Fruit fly (Drosophila melanogaster): Measurements from ENCODE around the gene Kap-alpha3.

Kap-alpha3 gene

dm6 chr3R:9559413-9560014, 18.0 kb downstream of the Kap-alpha3 start, which contains the start of the genes AP-1mu and MBD-like (continued):
- peak; percentile 73 for TF ChIP-seq Xbp1 (GFP tag; optimal IDR thresholded peaks at IDR 0.05)
- no peak for TF ChIP-seq HmgD (GFP tag; optimal IDR thresholded peaks at IDR 0.05)
- TF ChIP-seq CG13894 (tag; optimal IDR thresholded peaks at IDR 0.05) = peak; percentile 11
- no peak for TF ChIP-seq CG17612 (GFP tag; IDR thresholded peaks at IDR 0.05)
- no peak for TF ChIP-seq sim (GFP tag; IDR thresholded peaks at IDR 0.05)
- peak; percentile 73 for TF ChIP-seq CG1602 (GFP tag; optimal IDR thresholded peaks at IDR 0.05)
- TF ChIP-seq jigr1 (GFP tag; IDR thresholded peaks at IDR 0.05) = no peak
- TF ChIP-seq zen (tag; optimal IDR thresholded peaks at IDR 0.05) = peak; percentile 46
- peak; percentile 78 for TF ChIP-seq MESR4 (GFP tag; optimal IDR thresholded peaks at IDR 0.05)
- no peak for TF ChIP-seq fd64A (GFP tag; optimal IDR thresholded peaks at IDR 0.05)
- TF ChIP-seq Lpt (GFP tag; optimal IDR thresholded peaks at IDR 0.05) = no peak
- TF ChIP-seq cato (GFP tag; optimal IDR thresholded peaks at IDR 0.05; ENCODE audit: borderline replicate concordance) = peak; percentile 27
- 0 out of 3 replicates have a peak, but pooled peaks have one; percentile 41 for TF ChIP-seq ci (GFP tag; IDR thresholded peaks at IDR 0.05)
- TF ChIP-seq NK7.1 (GFP tag; optimal IDR thresholded peaks at IDR 0.05) = no peak
- peak; percentile 66 for TF ChIP-seq unpg (GFP tag; optimal IDR thresholded peaks at IDR 0.05)
- peak; percentile 1 for TF ChIP-seq Fer1 (GFP tag; optimal IDR thresholded peaks at IDR 0.05)
- peak; percentile 45 for TF ChIP-seq HHEX (GFP tag; optimal IDR thresholded peaks at IDR 0.05)
- peak; percentile 27 for TF ChIP-seq Hmx (GFP tag; optimal IDR thresholded peaks at IDR 0.05)
- TF ChIP-seq fd102C (GFP tag; optimal IDR thresholded peaks at IDR 0.05) = no peak
- TF ChIP-seq E2f1 (GFP tag; IDR thresholded peaks at IDR 0.05) = peak; percentile 51
- TF ChIP-seq fu2 (GFP tag; optimal IDR thresholded peaks at IDR 0.05) = peak; percentile 50
- no peak for TF ChIP-seq D19A (tag; optimal IDR thresholded peaks at IDR 0.05)
- peak; percentile 77 for TF ChIP-seq chn (GFP tag; optimal IDR thresholded peaks at IDR 0.05)
- TF ChIP-seq CG30431 (GFP tag; optimal IDR thresholded peaks at IDR 0.05) = peak; percentile 31
- peak; percentile 60 for TF ChIP-seq sob (GFP tag; IDR thresholded peaks at IDR 0.05)
- peak; percentile 57 for TF ChIP-seq CG18262 (tag; optimal IDR thresholded peaks at IDR 0.05)
- TF ChIP-seq CG10366 (GFP tag; IDR thresholded peaks at IDR 0.05) = peak; percentile 35; the same call in 1 of the 2 replicates
- peak; percentile 58 for TF ChIP-seq CG15601 (tag; optimal IDR thresholded peaks at IDR 0.05)
- TF ChIP-seq Max (GFP tag; optimal IDR thresholded peaks at IDR 0.05) = peak; percentile 76
- peak; percentile 58 for TF ChIP-seq tx (GFP tag; optimal IDR thresholded peaks at IDR 0.05)
- peak; percentile 65 for TF ChIP-seq gro (GFP tag; optimal IDR thresholded peaks at IDR 0.05)
- peak; percentile 33 for TF ChIP-seq CG6765 (GFP tag; optimal IDR thresholded peaks at IDR 0.05)
- no peak for TF ChIP-seq Hand (GFP tag; optimal IDR thresholded peaks at IDR 0.05)
- peak; percentile 94 for TF ChIP-seq CG9797 (GFP tag; optimal IDR thresholded peaks at IDR 0.05)
- no peak for TF ChIP-seq run (tag; optimal IDR thresholded peaks at IDR 0.05)
- no peak for TF ChIP-seq jing (GFP tag; optimal IDR thresholded peaks at IDR 0.05)
- peak; percentile 33 for TF ChIP-seq CG17912 (GFP tag; optimal IDR thresholded peaks at IDR 0.05)
- no peak for TF ChIP-seq Doc3 (GFP tag; IDR thresholded peaks at IDR 0.05; ENCODE audit: partially characterized antibody)
- no peak for TF ChIP-seq CG2129 (GFP tag; IDR thresholded peaks at IDR 0.05; ENCODE audit: partially characterized antibody)
- TF ChIP-seq Dbx (GFP tag; IDR thresholded peaks at IDR 0.05) = peak; percentile 12; the same call in 1 of the 3 replicates
- TF ChIP-seq CG14050 (GFP tag; IDR thresholded peaks at IDR 0.05) = no peak
- no peak for TF ChIP-seq CG8281 (tag; optimal IDR thresholded peaks at IDR 0.05)
- peak; percentile 7; the same call in 1 of the 2 replicates for TF ChIP-seq onecut (GFP tag; IDR thresholded peaks at IDR 0.05)
- no peak for TF ChIP-seq Deaf1 (tag; optimal IDR thresholded peaks at IDR 0.05)
- TF ChIP-seq CG8290 (GFP tag; optimal IDR thresholded peaks at IDR 0.05) = peak; percentile 58
- TF ChIP-seq CG8290 (tag; optimal IDR thresholded peaks at IDR 0.05) = no peak
- TF ChIP-seq fd96Cb (tag; optimal IDR thresholded peaks at IDR 0.05) = peak; percentile 26
- peak; percentile 60; the same call in 1 of the 2 replicates for TF ChIP-seq lmd (GFP tag; IDR thresholded peaks at IDR 0.05)
- peak; percentile 58; the same call in 1 of the 2 replicates for TF ChIP-seq ranshi (GFP tag; IDR thresholded peaks at IDR 0.05)
- peak; percentile 83 for TF ChIP-seq YL-1 (GFP tag; optimal IDR thresholded peaks at IDR 0.05)

Data from whole organism, embryonic.